Worm (Caenorhabditis elegans): ENCODE results near the gene ctsa-1.2.

ctsa-1.2 gene

DNA sequence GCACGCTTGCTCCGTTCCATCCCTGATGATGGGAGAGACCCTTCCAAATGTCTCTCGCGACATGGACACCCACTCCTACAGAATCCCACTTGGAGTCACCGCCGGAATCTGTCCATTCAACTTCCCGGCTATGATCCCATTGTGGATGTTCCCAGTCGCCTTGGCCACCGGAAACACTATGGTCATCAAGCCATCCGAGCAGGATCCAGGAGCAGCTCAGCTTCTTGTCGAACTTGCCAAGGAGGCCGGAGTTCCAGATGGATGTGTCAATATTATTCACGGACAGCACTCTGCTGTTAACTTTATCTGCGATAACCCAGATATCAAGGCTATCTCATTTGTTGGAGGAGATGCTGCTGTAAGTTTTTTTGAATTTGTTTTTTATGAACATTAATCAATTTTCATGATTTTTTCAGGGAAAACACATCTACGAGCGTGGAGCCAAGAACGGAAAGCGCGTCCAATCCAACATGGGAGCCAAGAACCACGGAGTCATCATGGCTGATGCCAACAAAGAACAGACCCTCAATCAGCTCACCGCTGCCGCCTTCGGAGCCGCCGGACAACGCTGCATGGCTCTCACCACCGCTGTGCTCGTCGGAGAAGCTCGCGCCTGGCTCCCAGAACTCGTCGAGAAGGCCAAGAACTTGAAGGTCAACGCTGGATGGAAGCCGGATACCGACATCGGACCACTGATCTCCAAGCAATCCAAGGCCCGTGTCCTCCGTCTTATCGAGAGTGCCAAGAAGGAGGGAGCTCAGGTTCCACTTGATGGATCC lies 9.2 kb upstream of the ctsa-1.2 start (continued):
- TF ChIP-seq ztf-25 (GFP tag; IDR thresholded peaks at IDR 0.05) (no peak), unc-62 (GFP tag; optimal IDR thresholded peaks at IDR 0.05) (no peak), sdz-38 (tag; optimal IDR thresholded peaks at IDR 0.05) (no peak), F10E7.11 (tag; optimal IDR thresholded peaks at IDR 0.05) (no peak), madf-8 (GFP tag; conservative IDR thresholded peaks at IDR 0.05) (no peak), attf-6 (GFP tag; IDR thresholded peaks at IDR 0.05) (no peak), ceh-91 (GFP tag; IDR thresholded peaks at IDR 0.05) (no peak), ceh-27 (GFP tag; optimal IDR thresholded peaks at IDR 0.05) (no peak), nhr-179 (tag; optimal IDR thresholded peaks at IDR 0.05) (no peak), F37B4.10 (GFP tag; IDR thresholded peaks at IDR 0.05) (peak; percentile 77; the same call in 1 of the 2 replicates)

ce11 chrII:11731174-11731724 lies 7.9 kb upstream of the ctsa-1.2 start:
- TF ChIP-seq ztf-18 (tag; optimal IDR thresholded peaks at IDR 0.05) (peak; percentile 27), T07F8.4 (tag; optimal IDR thresholded peaks at IDR 0.05) (no peak), nhr-90 (tag; optimal IDR thresholded peaks at IDR 0.05) (peak; percentile 48), ztf-25 (GFP tag; IDR thresholded peaks at IDR 0.05) (no peak), unc-130 (GFP tag; optimal IDR thresholded peaks at IDR 0.05) (no peak), madf-10 (tag; optimal IDR thresholded peaks at IDR 0.05) (peak; percentile 58), ceh-58 (GFP tag; IDR thresholded peaks at IDR 0.05) (no peak), gei-17 (GFP tag; optimal IDR thresholded peaks at IDR 0.05) (peak; percentile 67), aptf-3 (GFP tag; IDR thresholded peaks at IDR 0.05) (no peak), cebp-1 (GFP tag; IDR thresholded peaks at IDR 0.05) (no peak), cebp-1 (tag; optimal IDR thresholded peaks at IDR 0.05) (peak; percentile 42), tlf-1 (GFP tag; optimal IDR thresholded peaks at IDR 0.05) (peak; percentile 47), C17E4.6 (GFP tag; IDR thresholded peaks at IDR 0.05) (0 out of 2 replicates have a peak, but pooled peaks have one; percentile 6), lag-1 (GFP tag; IDR thresholded peaks at IDR 0.05) (no peak), hsf-1 (GFP tag; IDR thresholded peaks at IDR 0.05) (no peak), cebp-2 (GFP tag; IDR thresholded peaks at IDR 0.05) (no peak), mxl-1 (tag; optimal IDR thresholded peaks at IDR 0.05) (no peak), lin-26 (GFP tag; IDR thresholded peaks at IDR 0.05) (no peak), snpc-4 (GFP tag; optimal IDR thresholded peaks at IDR 0.05) (no peak), snpc-4 (tag; optimal IDR thresholded peaks at IDR 0.05) (peak in 1 of 4 experiments; percentile 13), F57A8.1 (GFP tag; optimal IDR thresholded peaks at IDR 0.05) (no peak), sptf-2 (GFP tag; optimal IDR thresholded peaks at IDR 0.05) (no peak), nfyb-1 (GFP tag; IDR thresholded peaks at IDR 0.05) (peak; percentile 72), D2030.7 (GFP tag; IDR thresholded peaks at IDR 0.05) (no peak), F10E7.11 (tag; optimal IDR thresholded peaks at IDR 0.05) (no peak), B0261.1 (tag; optimal IDR thresholded peaks at IDR 0.05) (no peak), dox-1 (GFP tag; IDR thresholded peaks at IDR 0.05) (0 out of 2 replicates have a peak, but pooled peaks have one; percentile 33), hrde-1 (tag; optimal IDR thresholded peaks at IDR 0.05; ENCODE audit: borderline replicate concordance) (no peak), ekl-4 (GFP tag; IDR thresholded peaks at IDR 0.05) (peak; percentile 50; the same call in 1 of the 2 replicates), hmg-1.2 (GFP tag; IDR thresholded peaks at IDR 0.05) (peak; percentile 15; the same call in 1 of the 2 replicates), nfya-2 (GFP tag; IDR thresholded peaks at IDR 0.05) (no peak), unc-62 (GFP tag; optimal IDR thresholded peaks at IDR 0.05) (no peak), lsy-27 (tag; optimal IDR thresholded peaks at IDR 0.05; ENCODE audit: borderline replicate concordance, insufficient read depth) (no peak), nhr-80 (tag; optimal IDR thresholded peaks at IDR 0.05) (peak; percentile 62), mcd-1 (GFP tag; IDR thresholded peaks at IDR 0.05) (peak; percentile 66), F57C9.4 (tag; optimal IDR thresholded peaks at IDR 0.05) (no peak), F39B2.1 (GFP tag; IDR thresholded peaks at IDR 0.05) (no peak), B0019.2 (GFP tag; conservative IDR thresholded peaks at IDR 0.05) (no peak), K12H6.12 (tag; optimal IDR thresholded peaks at IDR 0.05) (peak; percentile 6)

Data from whole organism, young adult.